Fruit fly (Drosophila melanogaster) whole organism, embryonic: Measurements from ENCODE around the gene Sdhaf3.
A peak's percentile ranks its signal among the peaks of the same experiment; 100 is the strongest.

ENCODE experiments used
- CG11093 ChIP-seq: fragments of 200-800 bp; sonication (Bioruptor generic); IDR thresholded peaks from 3 replicates; pipeline ENCODE4 v1.3.6; 2022; ENCODE audit warnings: missing biosample characterization, missing genetic modification characterization
- CG11504 ChIP-seq: fragments of 200-800 bp; sonication (Bioruptor generic); optimal IDR thresholded peaks from 3 replicates; lab custom pipeline; 2019; ENCODE audit warnings: missing biosample characterization, mild to moderate bottlenecking, missing genetic modification characterization, moderate library complexity
- CG11560 ChIP-seq: fragments of 200-800 bp; sonication (Bioruptor generic); IDR thresholded peaks from 3 replicates; pipeline ENCODE4 v1.3.6; 2022; ENCODE audit warnings: missing biosample characterization, missing genetic modification characterization
- CG11723 ChIP-seq: fragments of 200-800 bp; sonication (Bioruptor generic); optimal IDR thresholded peaks from 2 replicates; lab custom pipeline; 2017; ENCODE audit warnings: missing biosample characterization, mild to moderate bottlenecking, missing genetic modification characterization
- CG12219 ChIP-seq: fragments of 200-800 bp; sonication (Bioruptor generic); optimal IDR thresholded peaks from 3 replicates; lab custom pipeline; 2018; ENCODE audit warnings: missing biosample characterization, mild to moderate bottlenecking, missing genetic modification characterization
- CG1233 ChIP-seq: fragments of 200-800 bp; sonication (Bioruptor generic); optimal IDR thresholded peaks from 4 replicates; lab custom pipeline; 2018; ENCODE audit warnings: missing biosample characterization, mild to moderate bottlenecking, missing genetic modification characterization
- CG12769 ChIP-seq: fragments of 200-800 bp; sonication (Bioruptor generic); optimal IDR thresholded peaks from 2 replicates; lab custom pipeline; 2019; ENCODE audit warnings: missing biosample characterization, mild to moderate bottlenecking, missing genetic modification characterization, moderate library complexity
- CG14860 ChIP-seq: fragments of 200-800 bp; sonication (Bioruptor generic); IDR thresholded peaks from 3 replicates; pipeline ENCODE4 v1.3.6; 2022; ENCODE audit warnings: missing biosample characterization, missing genetic modification characterization; ENCODE audit not compliant: partially characterized antibody
- CG18599 ChIP-seq: fragments of 200-800 bp; sonication (Bioruptor generic); optimal IDR thresholded peaks from 3 replicates; lab custom pipeline; 2017; ENCODE audit warnings: missing biosample characterization, missing genetic modification characterization, mild to moderate bottlenecking, moderate library complexity, missing genetic modification reagents
- CG2199 ChIP-seq: fragments of 200-800 bp; sonication (Bioruptor generic); IDR thresholded peaks from 3 replicates; pipeline ENCODE4 v1.3.6; 2022; ENCODE audit warnings: missing biosample characterization, missing genetic modification characterization
- CG32767 ChIP-seq: fragments of 200-800 bp; sonication (Bioruptor generic); IDR thresholded peaks from 2 replicates; pipeline ENCODE4 v1.3.6; 2022; ENCODE audit warnings: missing biosample characterization, missing genetic modification characterization
- CG33557 ChIP-seq: fragments of 200-800 bp; sonication (Bioruptor generic); optimal IDR thresholded peaks from 2 replicates; lab custom pipeline; 2019; ENCODE audit warnings: missing biosample characterization, mild to moderate bottlenecking, missing genetic modification characterization, moderate library complexity
- CG4707 ChIP-seq: fragments of 200-800 bp; sonication (Bioruptor generic); optimal IDR thresholded peaks from 2 replicates; lab custom pipeline; 2018; ENCODE audit warnings: missing biosample characterization, mild to moderate bottlenecking, missing genetic modification characterization, moderate library complexity
- CG5953 ChIP-seq: fragments of 200-800 bp; sonication (Bioruptor generic); IDR thresholded peaks from 2 replicates; pipeline ENCODE4 v1.3.6; 2022; ENCODE audit warnings: missing biosample characterization, missing genetic modification characterization
- CG6683 ChIP-seq: fragments of 200-800 bp; sonication (Bioruptor generic); optimal IDR thresholded peaks from 2 replicates; lab custom pipeline; 2017; ENCODE audit warnings: missing biosample characterization, mild to moderate bottlenecking, missing genetic modification characterization, missing genetic modification reagents
- CG6765 ChIP-seq: fragments of 200-800 bp; sonication (Bioruptor generic); optimal IDR thresholded peaks from 3 replicates; lab custom pipeline; 2017; ENCODE audit warnings: missing biosample characterization, mild to moderate bottlenecking, missing genetic modification characterization
- CG8281 ChIP-seq: fragments of 200-800 bp; sonication (Bioruptor generic); optimal IDR thresholded peaks from 2 replicates; lab custom pipeline; 2018; ENCODE audit warnings: missing biosample characterization, mild to moderate bottlenecking, missing genetic modification characterization, moderate library complexity
- CG9215 ChIP-seq: fragments of 200-800 bp; sonication (Bioruptor generic); IDR thresholded peaks from 2 replicates; pipeline ENCODE4 v1.3.6; 2022; ENCODE audit warnings: missing biosample characterization, missing genetic modification characterization
- CoRest ChIP-seq: fragments of 200-800 bp; sonication (Bioruptor generic); optimal IDR thresholded peaks from 3 replicates; lab custom pipeline; 2018; ENCODE audit warnings: missing biosample characterization, mild to moderate bottlenecking, missing genetic modification characterization, moderate library complexity
- D19B ChIP-seq: fragments of 200-800 bp; sonication (Bioruptor generic); optimal IDR thresholded peaks from 2 replicates; lab custom pipeline; 2017; ENCODE audit warnings: missing biosample characterization, mild to moderate bottlenecking, missing genetic modification characterization
- Dip2 ChIP-seq: fragments of 200-800 bp; sonication (Bioruptor generic); IDR thresholded peaks from 2 replicates; pipeline ENCODE4 v1.3.6; 2022; ENCODE audit warnings: missing biosample characterization, missing genetic modification characterization
- E2f2 ChIP-seq: fragments of 200-800 bp; sonication (Bioruptor generic); IDR thresholded peaks from 2 replicates; pipeline ENCODE4 v1.3.6; 2022; ENCODE audit warnings: missing biosample characterization, missing genetic modification characterization
- Eip74EF ChIP-seq, 2 experiments: fragments of 200-800 bp in 1 of 2; fragments of >200 bp in 1 of 2; sonication (Bioruptor generic) in 1 of 2; optimal IDR thresholded peaks; 2 replicates each; lab custom pipeline; 2017 to 2019; ENCODE audit warnings: missing biosample characterization in 2 of 2, missing genetic modification characterization in 2 of 2, mild to moderate bottlenecking in 1 of 2, moderate library complexity in 1 of 2
- GATAe ChIP-seq: fragments of 200-800 bp; sonication (Bioruptor generic); conservative IDR thresholded peaks from 2 replicates; pipeline ENCODE4 v1.3.6; 2022; ENCODE audit warnings: missing biosample characterization, missing genetic modification characterization
- Gsc ChIP-seq: fragments of 200-800 bp; sonication (Bioruptor generic); IDR thresholded peaks from 2 replicates; pipeline ENCODE4 v1.3.6; 2022; ENCODE audit warnings: missing biosample characterization, missing genetic modification characterization
- Hr39 ChIP-seq: fragments of >200 bp; optimal IDR thresholded peaks from 2 replicates; lab custom pipeline; 2017
- Lhr ChIP-seq: fragments of 200-800 bp; sonication (Bioruptor generic); optimal IDR thresholded peaks from 3 replicates; lab custom pipeline; 2017; ENCODE audit warnings: mild to moderate bottlenecking, missing biosample characterization, missing genetic modification reagents, missing genetic modification characterization
- MESR4 ChIP-seq: fragments of 200-800 bp; sonication (Bioruptor generic); optimal IDR thresholded peaks from 2 replicates; lab custom pipeline; 2018; ENCODE audit warnings: missing biosample characterization, mild to moderate bottlenecking, missing genetic modification characterization, moderate library complexity
- Med ChIP-seq: fragments of 200-800 bp; sonication (Bioruptor generic); peaks from one replicate; lab custom pipeline; 2016; ENCODE audit warnings: missing biosample characterization, missing genetic modification characterization, mild to moderate bottlenecking, inconsistent platforms, moderate library complexity
- NfI ChIP-seq: fragments of 200-800 bp; sonication (Bioruptor generic); optimal IDR thresholded peaks from 3 replicates; lab custom pipeline; 2018; ENCODE audit warnings: missing biosample characterization, mild to moderate bottlenecking, missing genetic modification characterization, moderate library complexity
- ara ChIP-seq: fragments of 200-800 bp; sonication (Bioruptor generic); IDR thresholded peaks from 2 replicates; pipeline ENCODE4 v1.3.6; 2022; ENCODE audit warnings: missing biosample characterization, missing genetic modification characterization
- bab2 ChIP-seq: fragments of 200-800 bp; sonication (Bioruptor generic); optimal IDR thresholded peaks from 2 replicates; lab custom pipeline; 2016; ENCODE audit warnings: missing biosample characterization, missing genetic modification characterization
- crol ChIP-seq: fragments of 200-800 bp; sonication (Bioruptor generic); IDR thresholded peaks from 2 replicates; pipeline ENCODE4 v1.3.6; 2022; ENCODE audit warnings: missing biosample characterization, missing genetic modification characterization
- danr ChIP-seq: fragments of 200-800 bp; sonication (Bioruptor generic); IDR thresholded peaks from 2 replicates; pipeline ENCODE4 v1.3.6; 2022; ENCODE audit warnings: missing biosample characterization, missing genetic modification characterization
- dmrt11E ChIP-seq: fragments of 200-800 bp; sonication (Bioruptor generic); optimal IDR thresholded peaks from 3 replicates; lab custom pipeline; 2018; ENCODE audit warnings: missing biosample characterization, mild to moderate bottlenecking, missing genetic modification characterization, moderate library complexity
- fd102C ChIP-seq: fragments of 200-800 bp; sonication (Bioruptor generic); optimal IDR thresholded peaks from 2 replicates; lab custom pipeline; 2018; ENCODE audit warnings: missing biosample characterization, mild to moderate bottlenecking, missing genetic modification characterization, moderate library complexity
- ftz-f1 ChIP-seq: fragments of 200-800 bp; sonication (Bioruptor generic); optimal IDR thresholded peaks from 2 replicates; lab custom pipeline; 2016; ENCODE audit warnings: missing biosample characterization, missing genetic modification characterization
- mirr ChIP-seq: fragments of 200-800 bp; sonication (Bioruptor generic); optimal IDR thresholded peaks from 3 replicates; lab custom pipeline; 2018; ENCODE audit warnings: missing biosample characterization, mild to moderate bottlenecking, missing genetic modification characterization
- nerfin-1 ChIP-seq: fragments of 200-800 bp; sonication (Bioruptor generic); optimal IDR thresholded peaks from 3 replicates; lab custom pipeline; 2019; ENCODE audit warnings: missing biosample characterization, mild to moderate bottlenecking, missing genetic modification characterization, moderate library complexity
- nerfin-2 ChIP-seq: fragments of 200-800 bp; sonication (Bioruptor generic); IDR thresholded peaks from 2 replicates; pipeline ENCODE4 v1.3.6; 2022; ENCODE audit warnings: missing biosample characterization, missing genetic modification characterization; ENCODE audit not compliant: partially characterized antibody
- pho ChIP-seq: fragments of 200-800 bp; sonication (Bioruptor generic); optimal IDR thresholded peaks from 2 replicates; lab custom pipeline; 2016; ENCODE audit warnings: missing biosample characterization, missing genetic modification characterization
- scrt ChIP-seq: fragments of 200-800 bp; sonication (Bioruptor generic); optimal IDR thresholded peaks from 2 replicates; lab custom pipeline; 2018; ENCODE audit warnings: missing biosample characterization, mild to moderate bottlenecking, missing genetic modification characterization, moderate library complexity
- sens ChIP-seq: fragments of 200-800 bp; sonication (Bioruptor generic); peaks from one replicate; lab custom pipeline; 2016; ENCODE audit warnings: missing biosample characterization, missing genetic modification characterization
- sim ChIP-seq: fragments of 200-800 bp; sonication (Bioruptor generic); IDR thresholded peaks from 2 replicates; pipeline ENCODE4 v1.3.6; 2022; ENCODE audit warnings: missing biosample characterization, missing genetic modification characterization
- tll ChIP-seq, 2 experiments: fragments of 200-800 bp in 1 of 2; fragments of >200 bp in 1 of 2; sonication (Bioruptor generic) in 1 of 2; optimal IDR thresholded peaks; 2 replicates each; lab custom pipeline; 2017 to 2019; ENCODE audit warnings: missing biosample characterization in 2 of 2, missing genetic modification characterization in 2 of 2, mild to moderate bottlenecking in 1 of 2, moderate library complexity in 1 of 2
- trem ChIP-seq: fragments of 200-800 bp; optimal IDR thresholded peaks from 3 replicates; lab custom pipeline; 2019; ENCODE audit warnings: missing biosample characterization, mild to moderate bottlenecking, missing genetic modification characterization, moderate library complexity
- wdn ChIP-seq: fragments of 200-800 bp; sonication (Bioruptor generic); IDR thresholded peaks from 2 replicates; pipeline ENCODE4 v1.3.6; 2022; ENCODE audit warnings: missing biosample characterization, missing genetic modification characterization

Sdhaf3 gene

dm6 chr3R:16447448-16448045 is 34.7 kb downstream of the Sdhaf3 start (continued):
- TF ChIP-seq E2f2 = no peak
- TF ChIP-seq crol (GFP tag; lab: Robert Waterston, UW) = peak; percentile 20; the same call in 1 of the 2 replicates
- peak; percentile 35 for TF ChIP-seq mirr (GFP tag; lab: Kevin White, UChicago)
- TF ChIP-seq CG32767 (GFP tag; lab: Robert Waterston, UW) = no peak
- no peak for TF ChIP-seq Lhr (GFP tag; lab: Kevin White, UChicago)
- TF ChIP-seq CG12769 (tag; lab: Kevin White, UChicago) = no peak
- no peak for TF ChIP-seq nerfin-2 (GFP tag; lab: Robert Waterston, UW)
- no peak for TF ChIP-seq CG6683
- peak; percentile 16 for TF ChIP-seq ftz-f1
- no peak for TF ChIP-seq CG18599
- TF ChIP-seq D19B (GFP tag; lab: Kevin White, UChicago) = no peak
- TF ChIP-seq nerfin-1 (tag; lab: Kevin White, UChicago) = no peak
- TF ChIP-seq Med (GFP tag; lab: Kevin White, UChicago) = peak; percentile 55
- TF ChIP-seq trem (tag; lab: Kevin White, UChicago) = no peak
- 0 out of 3 replicates have a peak, but pooled peaks have one; percentile 20 for TF ChIP-seq CG2199 (GFP tag; lab: Robert Waterston, UW)
- TF ChIP-seq CG8281 (tag; lab: Kevin White, UChicago) = no peak
- TF ChIP-seq CG12219 (GFP tag; lab: Kevin White, UChicago) = no peak
- TF ChIP-seq ara (GFP tag; lab: Robert Waterston, UW) = no peak
- no peak for TF ChIP-seq scrt (GFP tag; lab: Kevin White, UChicago)
- TF ChIP-seq dmrt11E (tag; lab: Kevin White, UChicago) = no peak
- TF ChIP-seq CG11723 (GFP tag; lab: Kevin White, UChicago) = no peak
- no peak for TF ChIP-seq pho
- TF ChIP-seq CG1233 = no peak
- no peak for TF ChIP-seq CoRest (tag; lab: Kevin White, UChicago)
- no peak for TF ChIP-seq danr
- TF ChIP-seq CG14860 (GFP tag; lab: Robert Waterston, UW) = no peak
- TF ChIP-seq NfI (GFP tag; lab: Kevin White, UChicago) = no peak
- no peak for TF ChIP-seq CG11093
- peak; percentile 73 for TF ChIP-seq sens (GFP tag; lab: Kevin White, UChicago)
- TF ChIP-seq Dip2 (GFP tag; lab: Robert Waterston, UW) = no peak
- peak; percentile 74 for TF ChIP-seq GATAe (GFP tag; lab: Robert Waterston, UW)
- no peak for TF ChIP-seq sim (GFP tag; lab: Robert Waterston, UW)
- no peak for TF ChIP-seq Hr39
- no peak for TF ChIP-seq CG4707
- no peak for TF ChIP-seq CG33557 (GFP tag; lab: Kevin White, UChicago)
- no peak for TF ChIP-seq CG5953 (GFP tag; lab: Robert Waterston, UW)
- no peak for TF ChIP-seq CG6765
- no peak for TF ChIP-seq CG11504
- TF ChIP-seq bab2 (GFP tag; lab: Kevin White, UChicago) = no peak
- TF ChIP-seq CG9215 (GFP tag; lab: Robert Waterston, UW) = no peak
- TF ChIP-seq Gsc (GFP tag; lab: Robert Waterston, UW) = no peak
- TF ChIP-seq tll (GFP tag; optimal IDR thresholded peaks at IDR 0.05; lab: Kevin White, UChicago) = no peak
- TF ChIP-seq Eip74EF (GFP tag; optimal IDR thresholded peaks at IDR 0.05; lab: Kevin White, UChicago) = no peak
- TF ChIP-seq CG11560 (tag; lab: Robert Waterston, UW) = no peak
- no peak for TF ChIP-seq wdn
- no peak for TF ChIP-seq MESR4
- TF ChIP-seq fd102C (GFP tag; lab: Kevin White, UChicago) = no peak
